Worm (Caenorhabditis elegans) whole organism, L2 larva: ENCODE data around the gene his-18.
A peak's percentile ranks its signal among the peaks of the same experiment; 100 is the strongest.

ENCODE experiments used
- C34F6.9 ChIP-seq: fragments of 150-350 bp; optimal IDR thresholded peaks from 2 replicates; lab custom pipeline; 2014; ENCODE audit warnings: missing biosample characterization, missing genetic modification characterization
- F13H6.1 ChIP-seq: sonication (generic microtip); optimal IDR thresholded peaks from 2 replicates; lab custom pipeline; 2016; ENCODE audit warnings: missing genetic modification characterization, missing compliant biosample characterization
- R02D3.7 ChIP-seq: fragments of 150-350 bp; optimal IDR thresholded peaks from 2 replicates; lab custom pipeline; 2014; ENCODE audit warnings: missing biosample characterization, missing genetic modification characterization
- alr-1 ChIP-seq: fragments of 150-350 bp; optimal IDR thresholded peaks from 2 replicates; lab custom pipeline; 2014; ENCODE audit warnings: missing biosample characterization, missing genetic modification characterization
- aly-2 ChIP-seq: fragments of 150-350 bp; optimal IDR thresholded peaks from 2 replicates; lab custom pipeline; 2014; ENCODE audit warnings: missing biosample characterization, missing genetic modification characterization
- ceh-16 ChIP-seq: fragments of 150-350 bp; optimal IDR thresholded peaks from 2 replicates; lab custom pipeline; 2014; ENCODE audit warnings: missing biosample characterization, missing genetic modification characterization
- ceh-82 ChIP-seq: fragments of 150-350 bp; optimal IDR thresholded peaks from 2 replicates; lab custom pipeline; 2014; ENCODE audit warnings: missing biosample characterization, missing genetic modification characterization
- crh-2 ChIP-seq: sonication (generic microtip); optimal IDR thresholded peaks from 2 replicates; lab custom pipeline; 2017; ENCODE audit warnings: missing biosample characterization, missing genetic modification characterization
- dmd-4 ChIP-seq: sonication (generic microtip); optimal IDR thresholded peaks from 2 replicates; lab custom pipeline; 2017; ENCODE audit warnings: missing biosample characterization, missing genetic modification characterization
- egl-27 ChIP-seq: sonication (generic microtip); optimal IDR thresholded peaks from 3 replicates; lab custom pipeline; 2017; ENCODE audit warnings: missing biosample characterization, missing genetic modification reagents, missing genetic modification characterization
- elt-1 ChIP-seq: fragments of 150-350 bp; optimal IDR thresholded peaks from 2 replicates; lab custom pipeline; 2014; ENCODE audit warnings: missing biosample characterization, missing genetic modification characterization
- elt-3 ChIP-seq: sonication (generic microtip); optimal IDR thresholded peaks from 2 replicates; lab custom pipeline; 2017; ENCODE audit warnings: missing biosample characterization, missing genetic modification characterization
- fos-1 ChIP-seq: fragments of 150-350 bp; optimal IDR thresholded peaks from 2 replicates; lab custom pipeline; 2014; ENCODE audit warnings: missing biosample characterization, missing genetic modification characterization
- lin-11 ChIP-seq: fragments of 150-350 bp; sonication (generic microtip); optimal IDR thresholded peaks from 2 replicates; lab custom pipeline; 2014; ENCODE audit warnings: missing biosample characterization, missing genetic modification characterization, inconsistent platforms, mixed read lengths
- lin-13 ChIP-seq: fragments of 150-350 bp; optimal IDR thresholded peaks from 2 replicates; lab custom pipeline; 2014; ENCODE audit warnings: missing biosample characterization, missing genetic modification reagents, missing genetic modification characterization
- lin-39 ChIP-seq: fragments of 150-350 bp; optimal IDR thresholded peaks from 2 replicates; lab custom pipeline; 2014; ENCODE audit warnings: missing biosample characterization, missing genetic modification reagents, missing genetic modification characterization
- lsy-2 ChIP-seq, 2 experiments: fragments of 150-350 bp in 1 of 2; sonication (generic microtip) in 1 of 2; optimal IDR thresholded peaks; 2 replicates each; lab custom pipeline; 2014 to 2017; ENCODE audit warnings: missing biosample characterization in 2 of 2, missing genetic modification characterization in 2 of 2
- mbf-1 ChIP-seq: sonication (generic microtip); optimal IDR thresholded peaks from 2 replicates; lab custom pipeline; 2017; ENCODE audit warnings: missing biosample characterization, missing genetic modification characterization
- mdl-1 ChIP-seq, 2 experiments: fragments of 150-350 bp in 1 of 2; sonication (generic microtip) in 1 of 2; optimal IDR thresholded peaks; 2 replicates each; lab custom pipeline; 2017; ENCODE audit warnings: missing biosample characterization in 2 of 2, missing genetic modification characterization in 2 of 2
- nhr-12 ChIP-seq: fragments of 150-350 bp; optimal IDR thresholded peaks from 2 replicates; lab custom pipeline; 2014; ENCODE audit warnings: missing biosample characterization, missing genetic modification characterization
- nhr-129 ChIP-seq: fragments of 150-350 bp; optimal IDR thresholded peaks from 2 replicates; lab custom pipeline; 2014; ENCODE audit warnings: missing biosample characterization, missing genetic modification characterization
- nhr-237 ChIP-seq: fragments of 150-350 bp; optimal IDR thresholded peaks from 2 replicates; lab custom pipeline; 2014; ENCODE audit warnings: missing biosample characterization, missing genetic modification characterization
- nhr-25 ChIP-seq: fragments of 150-350 bp; sonication (generic microtip); optimal IDR thresholded peaks from 3 replicates; lab custom pipeline; 2014; ENCODE audit warnings: missing biosample characterization, missing genetic modification characterization
- nhr-6 ChIP-seq: fragments of 150-350 bp; optimal IDR thresholded peaks from 2 replicates; lab custom pipeline; 2014; ENCODE audit warnings: missing biosample characterization, missing genetic modification characterization
- nhr-77 ChIP-seq: fragments of 150-350 bp; optimal IDR thresholded peaks from 2 replicates; lab custom pipeline; 2014; ENCODE audit warnings: missing biosample characterization, missing genetic modification characterization
- peb-1 ChIP-seq: fragments of 150-350 bp; optimal IDR thresholded peaks from 2 replicates; lab custom pipeline; 2014; ENCODE audit warnings: missing biosample characterization, missing genetic modification characterization
- sem-4 ChIP-seq: fragments of 150-350 bp; optimal IDR thresholded peaks from 2 replicates; lab custom pipeline; 2014; ENCODE audit warnings: missing biosample characterization, missing genetic modification reagents, missing genetic modification characterization
- skn-1 ChIP-seq: sonication (generic microtip); optimal IDR thresholded peaks from 2 replicates; lab custom pipeline; 2017; ENCODE audit warnings: missing biosample characterization, missing genetic modification characterization
- sma-3 ChIP-seq: sonication (generic microtip); optimal IDR thresholded peaks from 2 replicates; lab custom pipeline; 2016; ENCODE audit warnings: missing genetic modification reagents, missing genetic modification characterization, missing compliant biosample characterization
- sma-9 ChIP-seq, 2 experiments: fragments of 150-350 bp in 1 of 2; sonication (generic microtip) in 1 of 2; optimal IDR thresholded peaks; 2 replicates each; lab custom pipeline; 2014 to 2016; ENCODE audit warnings: missing genetic modification characterization in 2 of 2, mild to moderate bottlenecking in 1 of 2, missing biosample characterization in 1 of 2, missing compliant biosample characterization in 1 of 2, missing genetic modification reagents in 1 of 2, moderate library complexity in 1 of 2
- unc-39 ChIP-seq: fragments of 150-350 bp; optimal IDR thresholded peaks from 2 replicates; lab custom pipeline; 2014; ENCODE audit warnings: missing biosample characterization, missing genetic modification characterization
- unc-55 ChIP-seq: fragments of 150-350 bp; sonication (generic microtip); optimal IDR thresholded peaks from 3 replicates; lab custom pipeline; 2014; ENCODE audit warnings: missing biosample characterization, missing genetic modification reagents, missing genetic modification characterization
- unc-62 ChIP-seq: fragments of 150-350 bp; optimal IDR thresholded peaks from 2 replicates; lab custom pipeline; 2014; ENCODE audit warnings: missing biosample characterization, missing genetic modification reagents, missing genetic modification characterization
- ztf-1 ChIP-seq: fragments of 200-800 bp; sonication (Bioruptor generic); conservative IDR thresholded peaks from 2 replicates; pipeline ENCODE4 v1.3.6; 2022; ENCODE audit warnings: missing genetic modification characterization, missing compliant biosample characterization
- ztf-11 ChIP-seq: sonication (generic microtip); optimal IDR thresholded peaks from 2 replicates; lab custom pipeline; 2017; ENCODE audit warnings: missing biosample characterization, missing genetic modification characterization
- ztf-4 ChIP-seq: fragments of 150-350 bp; optimal IDR thresholded peaks from 2 replicates; lab custom pipeline; 2014; ENCODE audit warnings: missing biosample characterization, missing genetic modification characterization

Gene his-18

ce11 chrV:8906896-8907295 is 8.9 kb downstream of the his-18 start, which contains the start of gene frpr-11:
Gene frpr-11, plus strand, starts transcription at chrV:8907196.
- no peak for TF ChIP-seq nhr-237
- TF ChIP-seq unc-39 (tag; lab: Kevin White, UChicago), result no peak
- TF ChIP-seq nhr-12, result no peak
- TF ChIP-seq aly-2 (tag; lab: Kevin White, UChicago), result no peak
- TF ChIP-seq ceh-16, result no peak
- TF ChIP-seq C34F6.9 (tag; lab: Kevin White, UChicago), result no peak
- TF ChIP-seq sma-9 (GFP tag; optimal IDR thresholded peaks at IDR 0.05; lab: Kevin White, UChicago), result no peak
- no peak for TF ChIP-seq sma-9 (tag; optimal IDR thresholded peaks at IDR 0.05; lab: Kevin White, UChicago)
- no peak for TF ChIP-seq ztf-4 (tag; lab: Kevin White, UChicago)
- TF ChIP-seq lin-11, result no peak
- no peak for TF ChIP-seq ztf-11 (tag; lab: Kevin White, UChicago)
- TF ChIP-seq peb-1 (tag; lab: Kevin White, UChicago), result no peak
- TF ChIP-seq alr-1 (tag; lab: Kevin White, UChicago), result no peak
- no peak for TF ChIP-seq lin-39 (tag; lab: Kevin White, UChicago)
- no peak for TF ChIP-seq mdl-1 (tag; optimal IDR thresholded peaks at IDR 0.05; lab: Kevin White, UChicago)
- TF ChIP-seq fos-1 (tag; lab: Kevin White, UChicago), result no peak
- TF ChIP-seq sem-4 (tag; lab: Kevin White, UChicago), result no peak
- TF ChIP-seq elt-1 (tag; lab: Kevin White, UChicago), result no peak
- TF ChIP-seq ztf-1 (GFP tag; lab: Robert Waterston, UW), result no peak
- no peak for TF ChIP-seq R02D3.7 (tag; lab: Kevin White, UChicago)

ce11 chrV:8913940-8914339 is 15.9 kb downstream of the his-18 start, which contains the start of gene mod-1:
Gene mod-1, minus strand, starts transcription at chrV:8914040.
- TF ChIP-seq fos-1 (tag; lab: Kevin White, UChicago) (no peak), ceh-16 (no peak), ceh-82 (tag; lab: Kevin White, UChicago) (no peak), alr-1 (tag; lab: Kevin White, UChicago) (no peak), aly-2 (tag; lab: Kevin White, UChicago) (no peak)

ce11 chrV:8922781-8923180 is 24.8 kb downstream of the his-18 start, which contains the start of gene ttr-47:
Gene ttr-47, plus strand, starts transcription at chrV:8923088.
- TF ChIP-seq lsy-2 (tag; optimal IDR thresholded peaks at IDR 0.05; lab: Kevin White, UChicago) (peak in 1 of 2 experiments; percentile 18), F13H6.1 (tag; lab: Kevin White, UChicago) (peak; percentile 12), fos-1 (tag; lab: Kevin White, UChicago) (peak; percentile 7), ceh-82 (tag; lab: Kevin White, UChicago) (no peak), nhr-129 (tag; lab: Kevin White, UChicago) (peak; percentile 33), ztf-11 (tag; lab: Kevin White, UChicago) (no peak), ztf-4 (tag; lab: Kevin White, UChicago) (no peak)

ce11 chrV:8927715-8928114 is 29.7 kb downstream of the his-18 start:
- TF ChIP-seq nhr-237 (no peak), elt-1 (tag; lab: Kevin White, UChicago) (no peak), dmd-4 (tag; lab: Kevin White, UChicago) (no peak), nhr-77 (tag; lab: Kevin White, UChicago) (no peak), sma-3 (GFP tag; lab: Kevin White, UChicago) (no peak), ztf-11 (tag; lab: Kevin White, UChicago) (no peak), egl-27 (no peak), unc-39 (tag; lab: Kevin White, UChicago) (no peak), alr-1 (tag; lab: Kevin White, UChicago) (no peak), nhr-6 (tag; lab: Kevin White, UChicago) (no peak), elt-3 (tag; lab: Kevin White, UChicago) (no peak), mdl-1 (tag; optimal IDR thresholded peaks at IDR 0.05; lab: Kevin White, UChicago) (no peak), lsy-2 (tag; optimal IDR thresholded peaks at IDR 0.05; lab: Kevin White, UChicago) (no peak), F13H6.1 (tag; lab: Kevin White, UChicago) (no peak), nhr-129 (tag; lab: Kevin White, UChicago) (no peak), unc-62 (no peak), nhr-25 (tag; lab: Kevin White, UChicago) (no peak), lin-13 (GFP tag; lab: Kevin White, UChicago) (no peak)

ce11 chrV:8928967-8929366 is 30.9 kb downstream of the his-18 start, which contains the start of gene H14N18.4:
Gene H14N18.4, minus strand, starts transcription at chrV:8928978.
- TF ChIP-seq mbf-1 (tag; lab: Kevin White, UChicago) (no peak), dmd-4 (tag; lab: Kevin White, UChicago) (no peak), sma-9 (GFP tag; optimal IDR thresholded peaks at IDR 0.05; lab: Kevin White, UChicago) (no peak), sma-9 (tag; optimal IDR thresholded peaks at IDR 0.05; lab: Kevin White, UChicago) (no peak), unc-39 (tag; lab: Kevin White, UChicago) (no peak), skn-1 (no peak), lsy-2 (tag; optimal IDR thresholded peaks at IDR 0.05; lab: Kevin White, UChicago) (no peak), ceh-16 (no peak), unc-55 (GFP tag; lab: Kevin White, UChicago) (no peak), unc-62 (no peak), nhr-25 (tag; lab: Kevin White, UChicago) (no peak), crh-2 (tag; lab: Kevin White, UChicago) (no peak), alr-1 (tag; lab: Kevin White, UChicago) (no peak), sma-3 (GFP tag; lab: Kevin White, UChicago) (no peak), nhr-237 (no peak)
